Worm (Caenorhabditis elegans) whole organism, L4/young adult: ENCODE data around the gene chtb-1.

Experiments used
- W03F9.2 ChIP-seq: fragments of 150-350 bp; optimal IDR thresholded peaks from 2 replicates; lab custom pipeline; 2014; ENCODE audit warnings: missing biosample characterization, missing genetic modification characterization
- dao-5 ChIP-seq: sonication (generic microtip); optimal IDR thresholded peaks from 2 replicates; lab custom pipeline; 2016; ENCODE audit warnings: missing genotype, missing genetic modification characterization, moderate library complexity, missing compliant biosample characterization
- him-1 ChIP-seq: sonication (generic microtip); optimal IDR thresholded peaks from 2 replicates; lab custom pipeline; 2016; ENCODE audit warnings: missing genotype, missing genetic modification reagents, missing genetic modification characterization, missing compliant biosample characterization

- TF ChIP-seq him-1 (tag; lab: Kevin White, UChicago), result no peak
- no peak for TF ChIP-seq dao-5 (tag; lab: Kevin White, UChicago)
- TF ChIP-seq W03F9.2 (tag; lab: Kevin White, UChicago), result no peak
Measured at ce11 chrIII:9300670-9301069, 54.6 kb downstream of the chtb-1 start.
